Worm (Caenorhabditis elegans): ENCODE results near the gene fbxc-40.
"Not testable (repeated sequence)": the region's sequence is repeated elsewhere in the genome, so short reads cannot be mapped to it uniquely, and the experiment has no call there.

fbxc-40 gene

DNA sequence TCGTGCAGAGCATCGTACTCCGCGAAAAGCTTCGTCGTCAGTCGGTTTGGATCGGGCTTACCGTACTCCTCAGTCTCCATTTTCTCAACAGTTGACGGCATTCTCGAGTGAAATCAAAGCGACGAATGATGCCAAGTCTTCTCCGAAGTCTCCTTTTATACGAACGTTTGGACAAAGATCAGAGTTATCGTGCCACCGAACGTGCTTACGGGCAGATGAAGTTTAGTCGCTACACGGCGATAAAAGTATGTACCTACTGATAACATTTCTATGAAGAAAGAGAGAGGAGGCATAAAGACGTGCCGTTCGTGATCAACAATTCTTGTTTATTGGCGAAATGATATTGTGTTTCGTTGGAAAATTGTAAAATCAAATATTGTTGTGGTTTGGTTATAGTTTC, 20.6 kb downstream of the fbxc-40 start, which contains the start of gene F45D11.14:
TSS of gene F45D11.14 (minus strand) at position 101 of the 400 bp plus-strand sequence.
- not testable (repeated sequence) for TF ChIP-seq scrt-1 (GFP tag; IDR thresholded peaks at IDR 0.05); tbx-11 (GFP tag; IDR thresholded peaks at IDR 0.05); ama-1 (optimal IDR thresholded peaks at IDR 0.05)

DNA sequence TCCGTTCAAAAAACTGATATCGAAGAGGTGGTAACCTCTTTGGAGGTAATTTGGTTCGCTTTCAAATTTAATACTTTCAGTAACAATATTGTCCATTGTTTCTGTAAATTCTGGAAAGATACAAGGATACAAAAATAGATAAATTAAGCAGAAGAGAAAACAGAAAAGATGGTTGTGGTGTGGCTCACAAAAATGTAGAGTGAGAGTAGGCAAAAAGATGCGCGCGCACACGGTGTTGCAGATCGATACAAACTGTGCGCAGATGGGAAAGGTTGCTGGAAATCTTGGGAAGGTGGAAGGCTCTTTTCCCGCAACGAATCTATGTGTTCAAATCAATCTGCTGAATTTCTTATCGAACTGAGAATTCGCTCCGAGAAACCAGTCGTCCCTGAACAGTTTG, 38.9 kb downstream of the fbxc-40 start, which contains the start of gene btb-11:
TSS of gene btb-11 (minus strand) at position 101 of the 400 bp plus-strand sequence.
- TF ChIP-seq tbx-37 (GFP tag; conservative IDR thresholded peaks at IDR 0.05); hmg-4 (GFP tag; optimal IDR thresholded peaks at IDR 0.05); ceh-13 (GFP tag; optimal IDR thresholded peaks at IDR 0.05): not testable (repeated sequence)

- no peak for TF ChIP-seq hmg-4 (GFP tag; optimal IDR thresholded peaks at IDR 0.05)
- TF ChIP-seq scrt-1 (GFP tag; IDR thresholded peaks at IDR 0.05): no peak
- no peak for TF ChIP-seq F13C5.2 (tag; optimal IDR thresholded peaks at IDR 0.05)
- TF ChIP-seq pes-1 (GFP tag; IDR thresholded peaks at IDR 0.05): no peak
- no peak for TF ChIP-seq ama-1 (optimal IDR thresholded peaks at IDR 0.05)
- no peak for TF ChIP-seq sea-1 (GFP tag; conservative IDR thresholded peaks at IDR 0.05)
- TF ChIP-seq aly-1 (tag; optimal IDR thresholded peaks at IDR 0.05): no peak
- TF ChIP-seq tbx-37 (GFP tag; conservative IDR thresholded peaks at IDR 0.05): no peak
- no peak for TF ChIP-seq ceh-13 (GFP tag; optimal IDR thresholded peaks at IDR 0.05)
- no peak for TF ChIP-seq hnd-1 (tag; optimal IDR thresholded peaks at IDR 0.05)
- no peak for TF ChIP-seq flt-1 (GFP tag; IDR thresholded peaks at IDR 0.05)
- TF ChIP-seq B0310.2 (tag; optimal IDR thresholded peaks at IDR 0.05): no peak
- no peak for TF ChIP-seq hmbx-1 (tag; optimal IDR thresholded peaks at IDR 0.05)
- no peak for TF ChIP-seq tbx-11 (GFP tag; IDR thresholded peaks at IDR 0.05)
- no peak for TF ChIP-seq ceh-36 (tag; optimal IDR thresholded peaks at IDR 0.05)
- TF ChIP-seq ets-7 (tag; optimal IDR thresholded peaks at IDR 0.05): no peak
- no peak for TF ChIP-seq tra-4 (tag; optimal IDR thresholded peaks at IDR 0.05)
Observed at ce11 chrII:1026670-1027069, 40.9 kb downstream of the fbxc-40 start, which contains the start of gene M01D1.12. Gene M01D1.12 (plus strand): TSS chrII:1026970.

DNA sequence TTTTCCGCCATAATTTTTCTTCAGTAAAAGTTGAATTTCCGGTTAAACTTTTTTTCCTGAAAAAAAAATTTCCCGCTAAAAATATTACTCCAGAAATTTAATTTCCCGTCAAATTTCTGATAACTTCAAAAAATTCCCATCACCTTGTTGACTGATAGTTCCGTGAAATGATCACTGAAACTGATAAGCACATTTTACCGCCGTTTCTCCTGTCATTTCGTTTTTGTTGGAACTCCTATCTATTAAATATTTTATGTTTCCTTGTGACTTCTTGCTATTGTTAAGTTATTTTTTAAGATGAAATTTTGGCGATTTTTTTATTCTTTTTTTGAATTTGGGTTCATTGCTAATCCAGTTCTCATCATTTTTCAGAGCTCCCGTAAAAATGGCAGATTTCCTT, 42.8 kb downstream of the fbxc-40 start, which contains the start of gene math-34:
TSS of gene math-34 (plus strand) at position 371 of the 400 bp plus-strand sequence.
- TF ChIP-seq B0310.2 (tag; optimal IDR thresholded peaks at IDR 0.05): no peak
- TF ChIP-seq hnd-1 (tag; optimal IDR thresholded peaks at IDR 0.05): no peak
- no peak for TF ChIP-seq ceh-13 (GFP tag; optimal IDR thresholded peaks at IDR 0.05)

Data from whole organism, early embryonic.